Worm (Caenorhabditis elegans): Measurements from ENCODE around the gene tag-266.

tag-266 gene

DNA sequence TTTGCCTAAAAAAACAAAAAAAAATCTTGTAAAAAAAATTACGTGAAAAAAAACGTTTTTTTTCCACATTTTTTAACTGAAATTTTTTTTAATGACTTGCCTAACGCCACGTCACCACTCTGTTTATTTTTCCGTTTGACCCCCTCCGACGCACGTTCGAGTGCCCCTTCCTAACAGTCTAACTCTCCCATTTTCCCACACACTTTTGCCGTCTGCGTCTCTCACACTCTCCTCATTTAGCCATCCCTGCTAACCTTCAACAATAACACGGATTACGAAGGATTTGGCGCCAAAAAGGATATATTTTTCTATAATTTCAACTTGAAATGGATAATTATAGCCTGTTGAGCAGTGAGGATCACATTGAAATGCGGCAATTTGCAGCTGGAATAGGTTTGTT is 7.2 kb upstream of the tag-266 start (continued):
- no peak for TF ChIP-seq Y75B8A.6 (GFP tag; IDR thresholded peaks at IDR 0.05)
- peak; percentile 8 for TF ChIP-seq rbr-2 (tag; optimal IDR thresholded peaks at IDR 0.05)
- peak in 1 of 2 experiments; percentile 21 for TF ChIP-seq daf-16 (GFP tag; optimal IDR thresholded peaks at IDR 0.05)
- no peak for TF ChIP-seq daf-16 (tag; optimal IDR thresholded peaks at IDR 0.05)
- no peak for TF ChIP-seq mdl-1 (tag; optimal IDR thresholded peaks at IDR 0.05)
- TF ChIP-seq ceh-62 (tag; optimal IDR thresholded peaks at IDR 0.05) = no peak
- no peak for TF ChIP-seq dmd-6 (GFP tag; IDR thresholded peaks at IDR 0.05)
- no peak for TF ChIP-seq lin-1 (GFP tag; IDR thresholded peaks at IDR 0.05)
- TF ChIP-seq skn-1 (tag; optimal IDR thresholded peaks at IDR 0.05) = no peak
- TF ChIP-seq madf-9 (GFP tag; conservative IDR thresholded peaks at IDR 0.05) = no peak
- no peak for TF ChIP-seq nhr-25 (tag; optimal IDR thresholded peaks at IDR 0.05; ENCODE audit: borderline replicate concordance, insufficient read depth)
- no peak for TF ChIP-seq fkh-10 (GFP tag; optimal IDR thresholded peaks at IDR 0.05)
- no peak for TF ChIP-seq unc-39 (tag; optimal IDR thresholded peaks at IDR 0.05)
- TF ChIP-seq pha-4 (GFP tag; IDR thresholded peaks at IDR 0.05) = no peak
- peak; percentile 42 for TF ChIP-seq pha-4 (tag; optimal IDR thresholded peaks at IDR 0.05)
- no peak for TF ChIP-seq mes-2 (tag; optimal IDR thresholded peaks at IDR 0.05; ENCODE audit: poor library complexity, severe bottlenecking)
- TF ChIP-seq cey-2 (tag; optimal IDR thresholded peaks at IDR 0.05; ENCODE audit: borderline replicate concordance, insufficient read depth) = no peak
- TF ChIP-seq zfp-2 (tag; optimal IDR thresholded peaks at IDR 0.05) = no peak
- no peak for TF ChIP-seq lir-3 (tag; optimal IDR thresholded peaks at IDR 0.05)
- TF ChIP-seq dmd-9 (GFP tag; IDR thresholded peaks at IDR 0.05) = no peak
- TF ChIP-seq sdz-12 (GFP tag; optimal IDR thresholded peaks at IDR 0.05) = no peak
- no peak for TF ChIP-seq mep-1 (tag; optimal IDR thresholded peaks at IDR 0.05)
- no peak for TF ChIP-seq Y5F2A.4 (GFP tag; optimal IDR thresholded peaks at IDR 0.05)
- TF ChIP-seq hmg-1.1 (GFP tag; IDR thresholded peaks at IDR 0.05) = 0 out of 2 replicates have a peak, but pooled peaks have one; percentile 25
- TF ChIP-seq zag-1 (tag; optimal IDR thresholded peaks at IDR 0.05) = no peak
- TF ChIP-seq aha-1 (tag) = peak; percentile 41
- no peak for TF ChIP-seq ceh-82 (tag; optimal IDR thresholded peaks at IDR 0.05)
- no peak for TF ChIP-seq attf-4 (tag; optimal IDR thresholded peaks at IDR 0.05)
- TF ChIP-seq Y105C5A.15 (GFP tag; IDR thresholded peaks at IDR 0.05) = no peak
- no peak for TF ChIP-seq tag-97 (GFP tag; IDR thresholded peaks at IDR 0.05)
- TF ChIP-seq mxl-3 (GFP tag; optimal IDR thresholded peaks at IDR 0.05) = no peak
- no peak for TF ChIP-seq F49E8.2 (tag; optimal IDR thresholded peaks at IDR 0.05; ENCODE audit: borderline replicate concordance)
- no peak for TF ChIP-seq nhr-102 (tag; optimal IDR thresholded peaks at IDR 0.05)
- no peak for TF ChIP-seq daf-19 (GFP tag; conservative IDR thresholded peaks at IDR 0.05)
- TF ChIP-seq nhr-28 (tag; optimal IDR thresholded peaks at IDR 0.05) = no peak
- peak; percentile 2 for TF ChIP-seq hlh-11 (tag; optimal IDR thresholded peaks at IDR 0.05)

DNA sequence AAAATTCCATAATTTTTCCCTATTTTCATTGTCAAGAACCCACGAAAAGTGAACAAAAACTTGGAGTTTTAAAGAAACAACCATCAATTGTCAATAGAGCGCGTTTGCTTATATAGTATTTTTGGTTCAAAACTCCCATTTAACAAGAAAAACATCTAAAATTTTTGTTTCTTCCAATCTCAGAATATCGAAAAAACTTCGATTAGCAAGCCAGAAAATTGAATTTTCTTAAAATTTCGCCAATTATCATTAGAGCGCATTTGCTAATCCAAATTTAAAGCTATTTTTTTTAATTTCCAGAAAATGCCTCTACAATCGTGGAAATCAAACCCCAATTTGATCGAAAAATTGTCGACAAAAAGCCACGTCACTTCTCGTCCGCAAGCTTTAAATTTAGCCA is 6.4 kb upstream of the tag-266 start, which contains the start of gene orai-1:
orai-1 (plus strand) TSS at position 301 of the 400 bp plus-strand sequence.
- TF ChIP-seq Y105C5A.15 (GFP tag; IDR thresholded peaks at IDR 0.05) (no peak), lin-38 (GFP tag; IDR thresholded peaks at IDR 0.05) (peak; percentile 59), unc-62 (GFP tag; optimal IDR thresholded peaks at IDR 0.05 in 1 of 2) (peak in 1 of 2 experiments; percentile 23), unc-62 (tag; optimal IDR thresholded peaks at IDR 0.05) (no peak), dpl-1 (GFP tag; optimal IDR thresholded peaks at IDR 0.05) (no peak), Y48G9A.11 (GFP tag; IDR thresholded peaks at IDR 0.05) (no peak), Y5F2A.4 (GFP tag; optimal IDR thresholded peaks at IDR 0.05) (no peak), gei-8 (GFP tag; optimal IDR thresholded peaks at IDR 0.05) (peak; percentile 8), nhr-102 (tag; optimal IDR thresholded peaks at IDR 0.05) (no peak)

Data from whole organism, L4 larva.